Worm (Caenorhabditis elegans): ENCODE results near the gene ZK218.3.

DNA sequence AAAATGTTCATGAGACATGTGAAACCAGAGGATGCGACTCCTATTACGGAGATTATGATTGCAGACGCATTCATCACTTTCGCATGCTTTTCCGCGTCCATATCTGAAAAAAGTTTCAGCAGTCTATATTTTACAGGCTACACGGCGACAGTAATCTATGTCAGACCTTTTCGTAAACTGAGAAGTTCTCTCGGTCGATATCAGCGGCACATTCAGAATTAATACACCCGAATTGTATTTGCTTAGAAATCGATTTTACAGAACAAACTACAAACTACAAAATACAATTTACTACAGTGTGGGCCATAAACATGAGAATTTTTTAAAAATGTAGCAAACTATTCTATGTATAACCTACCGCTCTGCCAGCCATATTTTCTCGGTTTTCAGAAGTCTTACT lies 27.0 kb downstream of the ZK218.3 start, which contains the start of gene srbc-14:
- TF ChIP-seq elt-3 (tag; optimal IDR thresholded peaks at IDR 0.05) (no peak), nhr-12 (tag; optimal IDR thresholded peaks at IDR 0.05) (no peak), unc-62 (GFP tag; optimal IDR thresholded peaks at IDR 0.05) (no peak), mdl-1 (tag; optimal IDR thresholded peaks at IDR 0.05) (no peak), ama-1 (optimal IDR thresholded peaks at IDR 0.05) (no peak)

Measured in whole organism, L2 larva.